Worm (Caenorhabditis elegans) whole organism, L3 larva: ENCODE data around the gene grk-1.

Experiments used
- R02D3.7 ChIP-seq: fragments of 150-350 bp; optimal IDR thresholded peaks from 2 replicates; lab custom pipeline; 2014; ENCODE audit warnings: missing biosample characterization, missing genetic modification characterization
- ZK546.5 ChIP-seq: sonication (generic microtip); optimal IDR thresholded peaks from 2 replicates; lab custom pipeline; 2017; ENCODE audit warnings: missing biosample characterization, missing genetic modification characterization
- ama-1 ChIP-seq: fragments of 150-350 bp; optimal IDR thresholded peaks from 2 replicates; lab custom pipeline; 2018
- ceh-16 ChIP-seq: sonication (generic microtip); optimal IDR thresholded peaks from 2 replicates; lab custom pipeline; 2017; ENCODE audit warnings: missing biosample characterization, missing genetic modification characterization
- ceh-82 ChIP-seq: fragments of 150-350 bp; optimal IDR thresholded peaks from 2 replicates; lab custom pipeline; 2014; ENCODE audit warnings: missing biosample characterization, missing genetic modification characterization
- ceh-9 ChIP-seq: sonication (generic microtip); optimal IDR thresholded peaks from 2 replicates; lab custom pipeline; 2018; ENCODE audit warnings: missing biosample characterization, missing genetic modification characterization
- daf-12 ChIP-seq: fragments of 150-350 bp; optimal IDR thresholded peaks from 2 replicates; lab custom pipeline; 2014; ENCODE audit warnings: missing biosample characterization, missing genetic modification reagents, missing genetic modification characterization
- egl-27 ChIP-seq: sonication (generic microtip); optimal IDR thresholded peaks from 4 replicates; lab custom pipeline; 2017; ENCODE audit warnings: missing biosample characterization, missing genetic modification reagents, missing genetic modification characterization
- egl-5 ChIP-seq: fragments of 150-350 bp; optimal IDR thresholded peaks from 2 replicates; lab custom pipeline; 2017; ENCODE audit warnings: missing biosample characterization, missing genetic modification reagents, missing genetic modification characterization, inconsistent platforms
- elt-1 ChIP-seq: fragments of 150-350 bp; optimal IDR thresholded peaks from 2 replicates; lab custom pipeline; 2014; ENCODE audit warnings: missing biosample characterization, missing genetic modification characterization
- elt-2 ChIP-seq: sonication (generic microtip); optimal IDR thresholded peaks from 2 replicates; lab custom pipeline; 2016; ENCODE audit warnings: missing genetic modification reagents, mild to moderate bottlenecking, missing genetic modification characterization, missing compliant biosample characterization
- elt-3 ChIP-seq, 3 experiments: fragments of 150-350 bp in 1 of 3; sonication (generic microtip) in 2 of 3; optimal IDR thresholded peaks; 2 replicates in 2 of 3; 4 replicates in 1 of 3; lab custom pipeline; 2014 to 2017; ENCODE audit warnings: missing biosample characterization in 3 of 3, missing genetic modification characterization in 3 of 3
- eor-1 ChIP-seq, 2 experiments: fragments of 150-350 bp; optimal IDR thresholded peaks; 2 replicates each; lab custom pipeline; 2014 to 2018; ENCODE audit warnings: missing biosample characterization in 2 of 2, missing genetic modification characterization in 2 of 2
- fkh-10 ChIP-seq: sonication (generic microtip); optimal IDR thresholded peaks from 2 replicates; lab custom pipeline; 2017; ENCODE audit warnings: missing biosample characterization, missing genetic modification reagents, missing genetic modification characterization
- fos-1 ChIP-seq: fragments of 150-350 bp; optimal IDR thresholded peaks from 2 replicates; lab custom pipeline; 2014; ENCODE audit warnings: missing biosample characterization, missing genetic modification characterization
- hmg-11 ChIP-seq: sonication (generic microtip); optimal IDR thresholded peaks from 2 replicates; lab custom pipeline; 2016; ENCODE audit warnings: missing genetic modification characterization, missing compliant biosample characterization
- jun-1 ChIP-seq: fragments of 150-350 bp; optimal IDR thresholded peaks from 2 replicates; lab custom pipeline; 2014; ENCODE audit warnings: missing biosample characterization, missing genetic modification reagents, missing genetic modification characterization
- lin-15B ChIP-seq: fragments of 150-350 bp; optimal IDR thresholded peaks from 2 replicates; lab custom pipeline; 2014; ENCODE audit warnings: missing biosample characterization, missing genetic modification characterization
- lin-39 ChIP-seq: fragments of 150-350 bp; optimal IDR thresholded peaks from 2 replicates; lab custom pipeline; 2018; ENCODE audit warnings: missing biosample characterization, missing genetic modification reagents, missing genetic modification characterization
- lsy-12 ChIP-seq: sonication (generic microtip); optimal IDR thresholded peaks from 2 replicates; lab custom pipeline; 2016; ENCODE audit warnings: mild to moderate bottlenecking, missing genetic modification characterization, missing compliant biosample characterization
- mdl-1 ChIP-seq: fragments of 150-350 bp; optimal IDR thresholded peaks from 2 replicates; lab custom pipeline; 2014; ENCODE audit warnings: missing biosample characterization, missing genetic modification characterization
- mml-1 ChIP-seq: fragments of 150-350 bp; sonication (generic microtip); optimal IDR thresholded peaks from 3 replicates; lab custom pipeline; 2014; ENCODE audit warnings: missing biosample characterization, missing genetic modification characterization
- nfya-1 ChIP-seq: sonication (generic microtip); optimal IDR thresholded peaks from 2 replicates; lab custom pipeline; 2017; ENCODE audit warnings: missing genetic modification characterization, mild to moderate bottlenecking, missing compliant biosample characterization, antibody characterized with exemption, moderate library complexity; ENCODE audit not compliant: insufficient read depth
- nhr-11 ChIP-seq: fragments of 150-350 bp; optimal IDR thresholded peaks from 2 replicates; lab custom pipeline; 2014; ENCODE audit warnings: missing biosample characterization, missing genetic modification characterization
- nhr-12 ChIP-seq: fragments of 150-350 bp; optimal IDR thresholded peaks from 2 replicates; lab custom pipeline; 2014; ENCODE audit warnings: missing biosample characterization, missing genetic modification characterization
- nhr-23 ChIP-seq: fragments of 150-350 bp; optimal IDR thresholded peaks from 2 replicates; lab custom pipeline; 2014; ENCODE audit warnings: missing biosample characterization, missing genetic modification reagents, missing genetic modification characterization
- nhr-237 ChIP-seq: fragments of 150-350 bp; optimal IDR thresholded peaks from 2 replicates; lab custom pipeline; 2014; ENCODE audit warnings: missing biosample characterization, missing genetic modification characterization
- nhr-25 ChIP-seq: sonication (generic microtip); optimal IDR thresholded peaks from 2 replicates; lab custom pipeline; 2017; ENCODE audit warnings: missing biosample characterization, missing genetic modification characterization
- nhr-43 ChIP-seq: sonication (generic microtip); optimal IDR thresholded peaks from 2 replicates; lab custom pipeline; 2016; ENCODE audit warnings: mild to moderate bottlenecking, missing genetic modification characterization, missing compliant biosample characterization; ENCODE audit not compliant: poor library complexity, severe bottlenecking
- nhr-67 ChIP-seq: fragments of 150-350 bp; optimal IDR thresholded peaks from 2 replicates; lab custom pipeline; 2014; ENCODE audit warnings: missing biosample characterization, missing genetic modification characterization
- nhr-76 ChIP-seq: fragments of 150-350 bp; sonication (generic microtip); optimal IDR thresholded peaks from 5 replicates; lab custom pipeline; 2014; ENCODE audit warnings: missing biosample characterization, missing genetic modification characterization
- nhr-77 ChIP-seq: fragments of 150-350 bp; optimal IDR thresholded peaks from 2 replicates; lab custom pipeline; 2014; ENCODE audit warnings: missing biosample characterization, missing genetic modification characterization
- pha-4 ChIP-seq: fragments of 150-350 bp; optimal IDR thresholded peaks from 2 replicates; lab custom pipeline; 2014; ENCODE audit warnings: missing biosample characterization, missing genetic modification reagents, missing genetic modification characterization
- pqm-1 ChIP-seq: fragments of 150-350 bp; optimal IDR thresholded peaks from 2 replicates; lab custom pipeline; 2017; ENCODE audit warnings: missing biosample characterization, missing genetic modification characterization, inconsistent platforms
- sea-2 ChIP-seq: fragments of 150-350 bp; sonication (generic microtip); optimal IDR thresholded peaks from 4 replicates; lab custom pipeline; 2014; ENCODE audit warnings: missing biosample characterization, missing genetic modification reagents, missing genetic modification characterization
- skn-1 ChIP-seq: fragments of 150-350 bp; optimal IDR thresholded peaks from 2 replicates; lab custom pipeline; 2014; ENCODE audit warnings: missing biosample characterization, missing genetic modification characterization
- snpc-4 ChIP-seq: fragments of 150-350 bp; optimal IDR thresholded peaks from 2 replicates; lab custom pipeline; 2014; ENCODE audit warnings: missing biosample characterization, missing genetic modification characterization
- tbx-2 ChIP-seq: sonication (generic microtip); optimal IDR thresholded peaks from 2 replicates; lab custom pipeline; 2016; ENCODE audit warnings: mild to moderate bottlenecking, missing genetic modification characterization, missing compliant biosample characterization
- unc-39 ChIP-seq: sonication (generic microtip); optimal IDR thresholded peaks from 4 replicates; lab custom pipeline; 2017; ENCODE audit warnings: missing biosample characterization, missing genetic modification characterization
- unc-62 ChIP-seq: fragments of 150-350 bp; sonication (generic microtip); optimal IDR thresholded peaks from 4 replicates; lab custom pipeline; 2014; ENCODE audit warnings: missing biosample characterization, missing genetic modification reagents, missing genetic modification characterization
- zag-1 ChIP-seq: fragments of 150-350 bp; optimal IDR thresholded peaks from 2 replicates; lab custom pipeline; 2014; ENCODE audit warnings: missing biosample characterization, missing genetic modification characterization
- ztf-4 ChIP-seq: fragments of 150-350 bp; optimal IDR thresholded peaks from 2 replicates; lab custom pipeline; 2014; ENCODE audit warnings: missing biosample characterization, missing genetic modification characterization

grk-1 gene

ce11 chrX:9976206-9976605 lies 22.8 kb downstream of the grk-1 start, which contains the start of gene mgl-1:
mgl-1 (minus strand) TSS chrX:9976306.
- TF ChIP-seq nhr-237: no peak
- no peak for TF ChIP-seq nfya-1 (tag; lab: Kevin White, UChicago)
- no peak for TF ChIP-seq jun-1 (tag; lab: Kevin White, UChicago)
- TF ChIP-seq sea-2 (GFP tag; lab: Kevin White, UChicago): no peak
- TF ChIP-seq ceh-16 (tag; lab: Kevin White, UChicago): no peak
- no peak for TF ChIP-seq hmg-11 (tag; lab: Kevin White, UChicago)
- no peak for TF ChIP-seq daf-12 (tag; lab: Kevin White, UChicago)
- TF ChIP-seq nhr-43 (tag; lab: Kevin White, UChicago): no peak
- TF ChIP-seq lin-39 (tag; lab: Kevin White, UChicago): no peak
- no peak for TF ChIP-seq ama-1
- TF ChIP-seq elt-3 (tag; optimal IDR thresholded peaks at IDR 0.05; lab: Kevin White, UChicago): no peak
- TF ChIP-seq tbx-2 (tag; lab: Kevin White, UChicago): no peak
- TF ChIP-seq nhr-12 (tag; lab: Kevin White, UChicago): no peak
- no peak for TF ChIP-seq mml-1 (tag; lab: Kevin White, UChicago)
- TF ChIP-seq fkh-10: no peak
- TF ChIP-seq ztf-4 (tag; lab: Kevin White, UChicago): no peak
- TF ChIP-seq pqm-1: no peak
- TF ChIP-seq unc-39 (tag; lab: Kevin White, UChicago): no peak
- TF ChIP-seq lin-15B: no peak
- TF ChIP-seq elt-1 (tag; lab: Kevin White, UChicago): no peak
- TF ChIP-seq, all 47 proteins: peak for 0

ce11 chrX:9965275-9965674 lies 33.7 kb downstream of the grk-1 start, which contains the start of gene pssy-1:
pssy-1 (plus strand) TSS chrX:9965592.
- TF ChIP-seq tbx-2 (tag; lab: Kevin White, UChicago) (no peak), elt-1 (tag; lab: Kevin White, UChicago) (peak; percentile 26)
- TF ChIP-seq, all 47 proteins: peak for 1

DNA sequence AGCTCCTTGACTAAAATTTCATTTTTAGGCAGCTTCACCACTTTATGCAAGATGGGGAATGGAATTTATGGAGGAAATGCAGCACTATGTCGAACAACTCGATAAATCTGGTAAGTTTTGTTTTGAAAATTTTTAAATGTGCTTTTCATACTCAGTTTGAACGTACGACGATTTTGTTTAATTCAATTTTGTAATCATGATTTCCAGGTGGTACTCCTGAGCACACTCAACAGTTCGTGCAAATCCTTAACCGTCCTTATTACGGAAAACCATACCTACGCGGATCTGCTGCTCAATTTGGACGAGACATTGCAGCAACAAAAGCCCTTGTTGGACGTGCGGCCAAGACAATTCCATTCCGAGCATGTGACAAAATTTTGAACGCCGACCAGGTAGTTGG lies 36.5 kb downstream of the grk-1 start:
- TF ChIP-seq unc-62 (GFP tag; lab: Kevin White, UChicago) (no peak), mdl-1 (no peak), nhr-23 (tag; lab: Kevin White, UChicago) (no peak), nhr-67 (tag; lab: Kevin White, UChicago) (no peak), elt-1 (tag; lab: Kevin White, UChicago) (no peak), nhr-77 (no peak), nhr-12 (tag; lab: Kevin White, UChicago) (no peak), pha-4 (tag; lab: Kevin White, UChicago) (no peak), ceh-9 (tag; lab: Kevin White, UChicago) (no peak), sea-2 (GFP tag; lab: Kevin White, UChicago) (no peak), elt-3 (tag; optimal IDR thresholded peaks at IDR 0.05; lab: Kevin White, UChicago) (no peak), fkh-10 (no peak), hmg-11 (tag; lab: Kevin White, UChicago) (no peak), ceh-82 (tag; lab: Kevin White, UChicago) (no peak), ZK546.5 (tag; lab: Kevin White, UChicago) (no peak), skn-1 (tag; lab: Kevin White, UChicago) (no peak), lin-15B (no peak), lsy-12 (no peak), mml-1 (tag; lab: Kevin White, UChicago) (no peak), ztf-4 (tag; lab: Kevin White, UChicago) (no peak)

DNA sequence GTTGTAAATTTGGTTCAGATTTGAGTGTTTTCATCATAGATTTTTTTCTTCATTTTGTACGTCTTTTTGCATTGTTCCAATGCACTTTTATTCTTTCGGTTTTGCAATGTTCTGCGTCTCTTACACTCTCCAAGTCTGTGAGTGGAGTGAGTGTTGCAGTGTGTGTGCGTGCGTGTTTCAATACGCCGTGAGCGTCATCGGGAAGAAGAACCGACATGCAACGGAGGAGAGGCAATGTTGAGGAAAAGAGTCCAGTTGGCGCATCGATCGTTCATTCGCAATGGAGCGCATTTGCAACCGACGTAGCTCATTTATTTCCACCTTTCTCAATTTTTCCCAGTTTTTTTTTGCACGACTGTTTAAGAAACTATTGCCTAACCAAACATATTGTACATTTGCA lies 40.4 kb downstream of the grk-1 start, which contains the start of gene ZC506.1:
ZC506.1 (plus strand) TSS at position 400 of the 400 bp plus-strand sequence.
- peak; percentile 38 for TF ChIP-seq zag-1 (tag; lab: Kevin White, UChicago)
- TF ChIP-seq elt-1 (tag; lab: Kevin White, UChicago): peak; percentile 82
- TF ChIP-seq eor-1 (tag; optimal IDR thresholded peaks at IDR 0.05; lab: Kevin White, UChicago): no peak
- TF ChIP-seq hmg-11 (tag; lab: Kevin White, UChicago): peak; percentile 94
- no peak for TF ChIP-seq nhr-76 (tag; lab: Kevin White, UChicago)
- TF ChIP-seq pqm-1: peak; percentile 88
- TF ChIP-seq lin-39 (tag; lab: Kevin White, UChicago): peak; percentile 98
- peak; percentile 67 for TF ChIP-seq nhr-11 (tag; lab: Kevin White, UChicago)
- TF ChIP-seq daf-12 (tag; lab: Kevin White, UChicago): peak; percentile 50
- peak in 2 of 3 experiments; percentile 1 to 62 for TF ChIP-seq elt-3 (tag; optimal IDR thresholded peaks at IDR 0.05; lab: Kevin White, UChicago)
- peak; percentile 65 for TF ChIP-seq nhr-77
- TF ChIP-seq jun-1 (tag; lab: Kevin White, UChicago): peak; percentile 92
- TF ChIP-seq nhr-25 (tag; lab: Kevin White, UChicago): peak; percentile 96
- peak; percentile 98 for TF ChIP-seq pha-4 (tag; lab: Kevin White, UChicago)
- TF ChIP-seq skn-1 (tag; lab: Kevin White, UChicago): peak; percentile 76
- peak; percentile 94 for TF ChIP-seq nhr-23 (tag; lab: Kevin White, UChicago)
- TF ChIP-seq nhr-67 (tag; lab: Kevin White, UChicago): no peak
- TF ChIP-seq unc-62 (GFP tag; lab: Kevin White, UChicago): peak; percentile 90
- peak; percentile 16 for TF ChIP-seq ama-1
- peak; percentile 87 for TF ChIP-seq tbx-2 (tag; lab: Kevin White, UChicago)
- TF ChIP-seq egl-5 (tag; lab: Kevin White, UChicago): peak; percentile 91
- TF ChIP-seq mml-1 (tag; lab: Kevin White, UChicago): no peak
- TF ChIP-seq lsy-12: peak; percentile 97
- peak; percentile 86 for TF ChIP-seq elt-2 (tag; lab: Kevin White, UChicago)
- peak; percentile 74 for TF ChIP-seq ceh-82 (tag; lab: Kevin White, UChicago)
- peak; percentile 87 for TF ChIP-seq egl-27 (tag; lab: Kevin White, UChicago)
- TF ChIP-seq ceh-9 (tag; lab: Kevin White, UChicago): no peak
- peak; percentile 51 for TF ChIP-seq fos-1 (tag; lab: Kevin White, UChicago)
- peak; percentile 94 for TF ChIP-seq snpc-4 (tag; lab: Kevin White, UChicago)
- TF ChIP-seq ZK546.5 (tag; lab: Kevin White, UChicago): no peak
- no peak for TF ChIP-seq unc-39 (tag; lab: Kevin White, UChicago)
- TF ChIP-seq nhr-43 (tag; lab: Kevin White, UChicago): peak; percentile 90
- TF ChIP-seq R02D3.7: peak; percentile 63
- TF ChIP-seq sea-2 (GFP tag; lab: Kevin White, UChicago): peak; percentile 30
